Fruit fly (Drosophila melanogaster) whole organism, embryonic: ENCODE data around the gene Ufl1.

Source experiments
- BEAF-32 ChIP-seq: fragments of 200-800 bp; sonication (Bioruptor generic); optimal IDR thresholded peaks from 3 replicates; lab custom pipeline; 2017; ENCODE audit warnings: missing biosample characterization, missing genetic modification characterization, mild to moderate bottlenecking, moderate library complexity, missing genetic modification reagents
- CG10267 ChIP-seq: fragments of 200-800 bp; sonication (Bioruptor generic); optimal IDR thresholded peaks from 2 replicates; lab custom pipeline; 2018; ENCODE audit warnings: missing biosample characterization, mild to moderate bottlenecking, missing genetic modification characterization, moderate library complexity
- CG11456 ChIP-seq: fragments of 200-800 bp; sonication (Bioruptor generic); IDR thresholded peaks from 3 replicates; pipeline ENCODE4 v1.3.6; 2022; ENCODE audit warnings: missing biosample characterization, missing genetic modification characterization
- CG12219 ChIP-seq: fragments of 200-800 bp; sonication (Bioruptor generic); optimal IDR thresholded peaks from 3 replicates; lab custom pipeline; 2018; ENCODE audit warnings: missing biosample characterization, mild to moderate bottlenecking, missing genetic modification characterization
- CG12659 ChIP-seq: fragments of 200-800 bp; sonication (Bioruptor generic); optimal IDR thresholded peaks from 3 replicates; lab custom pipeline; 2017; ENCODE audit warnings: mild to moderate bottlenecking, missing biosample characterization, missing genetic modification reagents, missing genetic modification characterization
- CG15479 ChIP-seq: fragments of 200-800 bp; sonication (Bioruptor generic); optimal IDR thresholded peaks from 3 replicates; lab custom pipeline; 2019; ENCODE audit warnings: missing biosample characterization, mild to moderate bottlenecking, missing genetic modification characterization, moderate library complexity
- CG15601 ChIP-seq: fragments of 200-800 bp; sonication (Bioruptor generic); optimal IDR thresholded peaks from 3 replicates; lab custom pipeline; 2019; ENCODE audit warnings: missing biosample characterization, mild to moderate bottlenecking, missing genetic modification characterization, moderate library complexity
- CG17186 ChIP-seq: fragments of 200-800 bp; sonication (Bioruptor generic); optimal IDR thresholded peaks from 3 replicates; lab custom pipeline; 2017; ENCODE audit warnings: missing biosample characterization, missing genetic modification reagents, missing genetic modification characterization
- CG17829 ChIP-seq: fragments of 200-800 bp; optimal IDR thresholded peaks from 2 replicates; lab custom pipeline; 2019; ENCODE audit warnings: missing biosample characterization, mild to moderate bottlenecking, missing genetic modification characterization, moderate library complexity
- CG1792 ChIP-seq: fragments of 200-800 bp; sonication (Bioruptor generic); optimal IDR thresholded peaks from 2 replicates; lab custom pipeline; 2016; ENCODE audit warnings: missing biosample characterization, missing genetic modification characterization
- CG2120 ChIP-seq: fragments of 200-800 bp; sonication (Bioruptor generic); optimal IDR thresholded peaks from 3 replicates; lab custom pipeline; 2016; ENCODE audit warnings: missing biosample characterization, missing genetic modification characterization
- CG30020 ChIP-seq: fragments of 200-800 bp; optimal IDR thresholded peaks from 2 replicates; lab custom pipeline; 2019; ENCODE audit warnings: missing biosample characterization, mild to moderate bottlenecking, missing genetic modification characterization, moderate library complexity
- CG30403 ChIP-seq: fragments of 200-800 bp; sonication (Bioruptor generic); optimal IDR thresholded peaks from 3 replicates; lab custom pipeline; 2016; ENCODE audit warnings: missing biosample characterization, missing genetic modification characterization
- CG33213 ChIP-seq: fragments of 200-800 bp; sonication (Bioruptor generic); optimal IDR thresholded peaks from 3 replicates; lab custom pipeline; 2016; ENCODE audit warnings: missing biosample characterization, missing genetic modification characterization
- CG42726 ChIP-seq: fragments of 200-800 bp; sonication (Bioruptor generic); IDR thresholded peaks from 2 replicates; pipeline ENCODE4 v1.3.6; 2022; ENCODE audit warnings: missing biosample characterization, missing genetic modification characterization; ENCODE audit not compliant: partially characterized antibody
- CG5953 ChIP-seq: fragments of 200-800 bp; sonication (Bioruptor generic); IDR thresholded peaks from 2 replicates; pipeline ENCODE4 v1.3.6; 2022; ENCODE audit warnings: missing biosample characterization, missing genetic modification characterization
- CG6791 ChIP-seq: fragments of 200-800 bp; sonication (Bioruptor generic); IDR thresholded peaks from 3 replicates; pipeline ENCODE4 v1.3.6; 2022; ENCODE audit warnings: missing biosample characterization, missing genetic modification characterization; ENCODE audit not compliant: partially characterized antibody
- CG7963 ChIP-seq: fragments of 200-800 bp; sonication (Bioruptor generic); IDR thresholded peaks from 3 replicates; pipeline ENCODE4 v1.3.6; 2022; ENCODE audit warnings: missing biosample characterization, missing genetic modification characterization; ENCODE audit not compliant: partially characterized antibody
- Eip74EF ChIP-seq, 2 experiments: fragments of 200-800 bp in 1 of 2; fragments of >200 bp in 1 of 2; sonication (Bioruptor generic) in 1 of 2; optimal IDR thresholded peaks; 2 replicates each; lab custom pipeline; 2017 to 2019; ENCODE audit warnings: missing biosample characterization in 2 of 2, missing genetic modification characterization in 2 of 2, mild to moderate bottlenecking in 1 of 2, moderate library complexity in 1 of 2
- H15 ChIP-seq: fragments of 200-800 bp; sonication (Bioruptor generic); IDR thresholded peaks from 3 replicates; pipeline ENCODE4 v1.3.6; 2022; ENCODE audit warnings: missing biosample characterization, missing genetic modification characterization
- Kr ChIP-seq: fragments of 200-800 bp; sonication (Bioruptor generic); optimal IDR thresholded peaks from 2 replicates; lab custom pipeline; 2017; ENCODE audit warnings: missing biosample characterization, mild to moderate bottlenecking, missing genetic modification characterization
- Lpt ChIP-seq: fragments of >200 bp; optimal IDR thresholded peaks from 2 replicates; lab custom pipeline; 2018; ENCODE audit warnings: missing biosample characterization, missing genetic modification characterization
- MESR4 ChIP-seq: fragments of 200-800 bp; sonication (Bioruptor generic); optimal IDR thresholded peaks from 2 replicates; lab custom pipeline; 2018; ENCODE audit warnings: missing biosample characterization, mild to moderate bottlenecking, missing genetic modification characterization, moderate library complexity
- Myb ChIP-seq: fragments of 200-800 bp; sonication (Bioruptor generic); optimal IDR thresholded peaks from 2 replicates; lab custom pipeline; 2016; ENCODE audit warnings: missing biosample characterization, missing genetic modification characterization
- NFAT ChIP-seq: fragments of 200-800 bp; sonication (Bioruptor generic); IDR thresholded peaks from 2 replicates; pipeline ENCODE4 v1.3.6; 2022; ENCODE audit warnings: missing biosample characterization, missing genetic modification characterization
- Optix ChIP-seq: fragments of 200-800 bp; sonication (Bioruptor generic); IDR thresholded peaks from 3 replicates; pipeline ENCODE4 v1.3.6; 2022; ENCODE audit warnings: missing biosample characterization, missing genetic modification characterization
- ac ChIP-seq: fragments of 200-800 bp; sonication (Bioruptor generic); optimal IDR thresholded peaks from 3 replicates; lab custom pipeline; 2017; ENCODE audit warnings: missing biosample characterization, mild to moderate bottlenecking, missing genetic modification characterization
- amos ChIP-seq: fragments of 200-800 bp; sonication (Bioruptor generic); IDR thresholded peaks from 2 replicates; pipeline ENCODE4 v1.3.6; 2022; ENCODE audit warnings: missing biosample characterization, missing genetic modification characterization; ENCODE audit not compliant: partially characterized antibody
- bsh ChIP-seq, 2 experiments: fragments of 200-800 bp; sonication (Bioruptor generic); optimal IDR thresholded peaks; 2 replicates each; lab custom pipeline; 2017 to 2018; ENCODE audit warnings: mild to moderate bottlenecking in 2 of 2, missing biosample characterization in 2 of 2, missing genetic modification characterization in 2 of 2, moderate library complexity in 1 of 2
- dm ChIP-seq: fragments of 200-800 bp; sonication (Bioruptor generic); optimal IDR thresholded peaks from 3 replicates; lab custom pipeline; 2016; ENCODE audit warnings: missing biosample characterization, missing genetic modification characterization
- dmrt11E ChIP-seq: fragments of 200-800 bp; sonication (Bioruptor generic); optimal IDR thresholded peaks from 3 replicates; lab custom pipeline; 2018; ENCODE audit warnings: missing biosample characterization, mild to moderate bottlenecking, missing genetic modification characterization, moderate library complexity
- gem ChIP-seq: fragments of 200-800 bp; sonication (Bioruptor generic); optimal IDR thresholded peaks from 2 replicates; lab custom pipeline; 2019; ENCODE audit warnings: missing biosample characterization, mild to moderate bottlenecking, missing genetic modification characterization, moderate library complexity
- ham ChIP-seq: fragments of 200-800 bp; sonication (Bioruptor generic); IDR thresholded peaks from 2 replicates; pipeline ENCODE4 v1.3.6; 2022; ENCODE audit warnings: missing biosample characterization, missing genetic modification characterization
- hkb ChIP-seq, 2 experiments: fragments of 200-800 bp in 1 of 2; fragments of >200 bp in 1 of 2; sonication (Bioruptor generic) in 1 of 2; IDR thresholded peaks in 1 of 2; optimal IDR thresholded peaks in 1 of 2; 2 replicates each; pipeline versions ENCODE4 v1.3.6 to Lab custom; 2017 to 2022; ENCODE audit warnings: missing biosample characterization in 1 of 2, missing genetic modification characterization in 1 of 2
- insv ChIP-seq, 2 experiments: fragments of 200-800 bp; sonication (Bioruptor generic); optimal IDR thresholded peaks; 3 replicates each; lab custom pipeline; 2016 to 2018; ENCODE audit warnings: missing biosample characterization in 2 of 2, missing genetic modification characterization in 2 of 2
- kah ChIP-seq: fragments of 200-800 bp; sonication (Bioruptor generic); optimal IDR thresholded peaks from 2 replicates; lab custom pipeline; 2018; ENCODE audit warnings: missing biosample characterization, mild to moderate bottlenecking, missing genetic modification characterization
- otp ChIP-seq: fragments of 200-800 bp; sonication (Bioruptor generic); IDR thresholded peaks from 3 replicates; pipeline ENCODE4, ENCODE4 v1.3.6; 2022; ENCODE audit warnings: missing biosample characterization, missing genetic modification characterization
- pnt ChIP-seq: fragments of 200-800 bp; sonication (Bioruptor generic); optimal IDR thresholded peaks from 3 replicates; lab custom pipeline; 2016; ENCODE audit warnings: missing biosample characterization, missing genetic modification characterization
- prd ChIP-seq, 3 experiments: fragments of >200 bp in 2 of 3; fragments of 200-800 bp in 1 of 3; sonication (Bioruptor generic) in 1 of 3; optimal IDR thresholded peaks in 2 of 3; IDR thresholded peaks in 1 of 3; 2 replicates in 2 of 3; 3 replicates in 1 of 3; pipeline versions ENCODE4 v1.3.6 to Lab custom; 2017 to 2022; ENCODE audit warnings: missing biosample characterization in 1 of 3, missing genetic modification characterization in 1 of 3
- pros ChIP-seq: fragments of 200-800 bp; sonication (Bioruptor generic); optimal IDR thresholded peaks from 3 replicates; lab custom pipeline; 2019; ENCODE audit warnings: missing biosample characterization, mild to moderate bottlenecking, missing genetic modification characterization, moderate library complexity
- pzg ChIP-seq: fragments of 200-800 bp; sonication (Bioruptor generic); optimal IDR thresholded peaks from 3 replicates; lab custom pipeline; 2018; ENCODE audit warnings: missing biosample characterization, mild to moderate bottlenecking, missing genetic modification characterization, moderate library complexity
- sd ChIP-seq: fragments of 200-800 bp; sonication (Bioruptor generic); optimal IDR thresholded peaks from 3 replicates; lab custom pipeline; 2018; ENCODE audit warnings: missing biosample characterization, mild to moderate bottlenecking, missing genetic modification characterization, moderate library complexity
- sens ChIP-seq: fragments of 200-800 bp; sonication (Bioruptor generic); peaks from one replicate; lab custom pipeline; 2016; ENCODE audit warnings: missing biosample characterization, missing genetic modification characterization
- sima ChIP-seq: fragments of 200-800 bp; sonication (Bioruptor generic); optimal IDR thresholded peaks from 2 replicates; lab custom pipeline; 2016; ENCODE audit warnings: missing biosample characterization, missing genetic modification characterization
- ssp ChIP-seq: fragments of 200-800 bp; sonication (Bioruptor generic); IDR thresholded peaks from 2 replicates; pipeline ENCODE4 v1.3.6; 2022; ENCODE audit warnings: missing biosample characterization, missing genetic modification characterization
- tap ChIP-seq: fragments of 200-800 bp; optimal IDR thresholded peaks from 3 replicates; lab custom pipeline; 2019; ENCODE audit warnings: missing biosample characterization, mild to moderate bottlenecking, missing genetic modification characterization, moderate library complexity
- trem ChIP-seq: fragments of 200-800 bp; optimal IDR thresholded peaks from 3 replicates; lab custom pipeline; 2019; ENCODE audit warnings: missing biosample characterization, mild to moderate bottlenecking, missing genetic modification characterization, moderate library complexity

Gene Ufl1

DNA sequence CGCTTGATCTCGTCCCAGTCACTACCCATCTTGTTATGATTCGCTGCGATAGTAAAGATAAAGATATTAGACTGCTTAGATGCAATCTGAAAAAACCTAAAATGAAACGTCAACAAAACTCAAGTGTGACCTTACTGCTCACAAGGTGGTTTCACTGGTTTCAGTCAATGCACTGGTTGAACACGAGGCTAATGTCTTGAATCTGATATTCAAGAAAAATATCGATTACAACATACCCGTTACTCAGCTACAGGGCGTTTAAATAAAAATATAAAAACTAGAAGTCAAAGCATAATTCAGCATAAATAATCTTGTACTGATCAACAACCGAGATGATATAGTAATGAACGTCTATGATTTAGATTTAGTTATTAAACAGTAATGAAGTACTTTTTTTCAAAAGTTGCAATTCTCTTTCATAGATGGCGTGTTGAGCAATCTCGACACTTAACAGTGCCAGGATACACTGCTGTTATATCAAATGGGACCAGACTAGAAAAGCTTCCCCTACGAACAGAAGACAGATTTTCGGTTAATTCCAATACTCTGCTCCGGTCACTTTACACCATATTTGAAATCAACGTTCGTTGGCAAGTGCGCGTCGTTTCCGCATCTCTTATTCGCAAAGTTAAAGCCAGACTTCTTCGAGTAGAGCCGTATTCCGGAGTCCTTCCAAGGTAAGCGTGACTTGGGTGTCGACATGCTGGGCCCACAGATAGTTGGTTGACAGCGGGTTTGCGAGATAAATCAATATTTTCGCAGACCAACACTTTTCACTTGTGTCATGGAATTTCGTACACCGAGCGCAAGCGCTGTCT is at the start of gene Ufl1, which contains the start of gene CG1943:
Gene Ufl1 (minus strand): TSS at position 156 of the 818 bp plus-strand sequence.
Gene CG1943 (plus strand): TSS at position 563 of the 818 bp plus-strand sequence.
- TF ChIP-seq CG11456 (GFP tag; lab: Robert Waterston, UW) (no peak), bsh (GFP tag; optimal IDR thresholded peaks at IDR 0.05; lab: Kevin White, UChicago) (peak in 1 of 2 experiments; percentile 35), NFAT (no peak), BEAF-32 (GFP tag; lab: Kevin White, UChicago) (peak; percentile 93), sens (GFP tag; lab: Kevin White, UChicago) (peak; percentile 91), dmrt11E (no peak), kah (peak; percentile 73), tap (tag; lab: Kevin White, UChicago) (no peak), CG15601 (peak; percentile 96), CG2120 (peak; percentile 27), sima (no peak), pzg (GFP tag; lab: Kevin White, UChicago) (peak; percentile 88), MESR4 (GFP tag; lab: Kevin White, UChicago) (peak; percentile 75), CG17829 (tag; lab: Kevin White, UChicago) (peak; percentile 6), Optix (GFP tag; lab: Robert Waterston, UW) (no peak), pnt (no peak), hkb (optimal IDR thresholded peaks at IDR 0.05; lab: Kevin White, UChicago) (peak; percentile 49), hkb (GFP tag; IDR thresholded peaks at IDR 0.05; lab: Robert Waterston, UW) (no peak), Eip74EF (GFP tag; optimal IDR thresholded peaks at IDR 0.05; lab: Kevin White, UChicago) (peak in 1 of 2 experiments; percentile 62), Kr (no peak), CG42726 (no peak), ac (peak; percentile 38), otp (GFP tag; lab: Robert Waterston, UW) (no peak), prd (optimal IDR thresholded peaks at IDR 0.05; lab: Kevin White, UChicago) (no peak), prd (GFP tag; IDR thresholded peaks at IDR 0.05; lab: Robert Waterston, UW) (no peak), Lpt (GFP tag; lab: Kevin White, UChicago) (no peak), CG12219 (GFP tag; lab: Kevin White, UChicago) (no peak), CG7963 (GFP tag; lab: Robert Waterston, UW) (no peak), sd (tag; lab: Kevin White, UChicago) (peak; percentile 86), CG12659 (GFP tag; lab: Kevin White, UChicago) (peak; percentile 69), CG33213 (GFP tag; lab: Kevin White, UChicago) (peak; percentile 36), dm (GFP tag; lab: Kevin White, UChicago) (peak; percentile 69), ham (GFP tag; lab: Robert Waterston, UW) (no peak), CG30020 (tag; lab: Kevin White, UChicago) (peak; percentile 2), insv (GFP tag; optimal IDR thresholded peaks at IDR 0.05; lab: Kevin White, UChicago) (peak in 1 of 2 experiments; percentile 31), CG6791 (GFP tag; lab: Robert Waterston, UW) (no peak), CG5953 (GFP tag; lab: Robert Waterston, UW) (no peak), trem (tag; lab: Kevin White, UChicago) (peak; percentile 64), CG1792 (GFP tag; lab: Kevin White, UChicago) (no peak), CG30403 (peak; percentile 25), amos (GFP tag; lab: Robert Waterston, UW) (no peak), ssp (GFP tag; lab: Robert Waterston, UW) (no peak), CG10267 (tag; lab: Kevin White, UChicago) (peak; percentile 71), Myb (GFP tag; lab: Kevin White, UChicago) (peak; percentile 96), CG15479 (GFP tag; lab: Kevin White, UChicago) (peak; percentile 34), pros (peak; percentile 74), CG17186 (GFP tag; lab: Kevin White, UChicago) (peak; percentile 46), H15 (GFP tag; lab: Robert Waterston, UW) (no peak), gem (tag; lab: Kevin White, UChicago) (peak; percentile 22)
